Worm (Caenorhabditis elegans): Measurements from ENCODE around the gene acp-6.
A peak's percentile ranks its signal among the peaks of the same experiment; 100 is the strongest.

Gene acp-6

ce11 chrIV:6403399-6403798 is 22.5 kb downstream of the acp-6 start (continued):
- TF ChIP-seq cebp-1 (GFP tag; IDR thresholded peaks at IDR 0.05): no peak
- no peak for TF ChIP-seq cebp-1 (tag; optimal IDR thresholded peaks at IDR 0.05)

DNA sequence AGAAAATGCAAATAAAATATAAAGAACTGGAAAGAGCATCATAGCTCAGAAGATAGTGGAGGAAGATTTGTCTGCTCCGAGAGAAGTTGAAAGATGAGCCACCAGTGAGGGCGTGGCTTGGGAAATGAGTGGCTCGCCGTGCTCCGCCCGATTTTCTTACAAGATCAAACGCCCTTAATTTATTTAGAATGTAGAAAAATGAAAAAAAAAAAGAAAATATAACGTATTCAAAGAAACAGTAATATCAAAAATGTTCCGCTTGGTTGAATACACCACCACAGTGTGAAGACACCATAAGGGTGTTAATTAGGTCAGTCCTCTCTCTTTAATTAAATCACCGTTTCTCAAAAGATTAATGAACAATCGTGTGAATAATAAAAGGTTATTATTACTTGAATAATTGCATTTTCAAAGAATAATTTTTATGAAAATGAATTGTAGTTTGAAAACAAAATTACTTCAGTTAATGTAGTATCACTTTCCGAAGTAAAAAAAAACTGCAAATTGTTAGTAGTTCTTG is 23.5 kb downstream of the acp-6 start, which contains the start of gene sfrp-1:
Gene sfrp-1 (minus strand): TSS at position 51 of the 520 bp plus-strand sequence.
- no peak for TF ChIP-seq somi-1 (GFP tag; optimal IDR thresholded peaks at IDR 0.05)
- TF ChIP-seq nhr-179 (tag; optimal IDR thresholded peaks at IDR 0.05): no peak
- TF ChIP-seq lsy-27 (tag; optimal IDR thresholded peaks at IDR 0.05; ENCODE audit: borderline replicate concordance, insufficient read depth): no peak
- TF ChIP-seq lin-40 (tag; optimal IDR thresholded peaks at IDR 0.05): no peak
- TF ChIP-seq hmg-1.2 (GFP tag; IDR thresholded peaks at IDR 0.05): no peak
- no peak for TF ChIP-seq B0035.1 (tag; optimal IDR thresholded peaks at IDR 0.05)
- TF ChIP-seq mes-4 (tag; optimal IDR thresholded peaks at IDR 0.05): no peak
- TF ChIP-seq nhr-27 (tag; optimal IDR thresholded peaks at IDR 0.05): no peak
- no peak for TF ChIP-seq cebp-2 (GFP tag; IDR thresholded peaks at IDR 0.05)
- no peak for TF ChIP-seq madf-8 (GFP tag; conservative IDR thresholded peaks at IDR 0.05)
- no peak for TF ChIP-seq attf-3 (GFP tag; conservative IDR thresholded peaks at IDR 0.05)
- no peak for TF ChIP-seq ztf-3 (GFP tag; optimal IDR thresholded peaks at IDR 0.05)
- TF ChIP-seq F22D6.2 (tag; optimal IDR thresholded peaks at IDR 0.05): no peak
- no peak for TF ChIP-seq lir-1 (GFP tag; conservative IDR thresholded peaks at IDR 0.05)
- no peak for TF ChIP-seq attf-5 (GFP tag; optimal IDR thresholded peaks at IDR 0.05)

DNA sequence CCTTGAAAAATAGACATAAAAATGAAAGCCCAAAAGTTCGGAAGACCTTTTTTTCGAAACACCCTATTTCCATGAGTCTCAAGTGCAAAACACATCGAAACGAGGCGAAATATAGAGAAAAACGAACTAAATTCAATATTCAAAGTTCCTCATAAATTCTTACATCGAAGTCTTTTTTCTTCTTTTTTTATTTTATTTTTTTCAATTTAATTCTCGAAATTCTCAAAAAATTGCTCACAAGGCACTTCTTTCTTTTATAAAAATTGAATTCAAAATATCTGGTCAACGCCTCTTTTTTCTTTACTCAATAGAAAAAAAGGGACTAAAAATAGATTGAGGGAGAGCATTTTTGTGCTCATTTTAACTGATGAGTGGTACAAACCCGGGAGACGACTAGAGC is 30.7 kb downstream of the acp-6 start:
- TF ChIP-seq pbrm-1 (GFP tag; IDR thresholded peaks at IDR 0.05): no peak

DNA sequence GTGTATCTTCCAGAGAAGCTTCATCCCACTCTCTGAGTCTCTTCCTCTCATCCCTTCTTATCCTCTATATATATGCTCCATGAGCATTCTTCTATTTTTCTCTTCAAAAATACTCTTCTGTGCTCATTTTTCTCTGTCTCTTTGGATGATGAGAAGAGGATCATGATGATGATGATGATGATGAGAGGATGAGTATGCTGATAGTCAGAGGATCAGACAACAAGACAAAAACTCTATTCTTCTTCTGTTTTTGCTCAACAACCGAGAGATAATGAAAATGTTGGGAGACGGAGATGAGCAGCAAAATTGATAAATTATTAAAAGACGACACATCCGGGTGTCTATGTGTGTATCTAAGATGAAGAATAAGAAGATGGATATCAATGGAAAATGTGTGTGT is 32.6 kb downstream of the acp-6 start:
- TF ChIP-seq nhr-120 (GFP tag; IDR thresholded peaks at IDR 0.05) (no peak), ceh-40 (GFP tag; IDR thresholded peaks at IDR 0.05) (no peak), K12H6.12 (tag; optimal IDR thresholded peaks at IDR 0.05) (peak; percentile 30), lsy-27 (tag; optimal IDR thresholded peaks at IDR 0.05; ENCODE audit: borderline replicate concordance, insufficient read depth) (no peak)

- TF ChIP-seq pbrm-1 (GFP tag; IDR thresholded peaks at IDR 0.05) (no peak), nhr-179 (tag; optimal IDR thresholded peaks at IDR 0.05) (no peak), attf-3 (GFP tag; conservative IDR thresholded peaks at IDR 0.05) (no peak), dpff-1 (tag; optimal IDR thresholded peaks at IDR 0.05) (no peak), dpl-1 (GFP tag; optimal IDR thresholded peaks at IDR 0.05) (no peak), sptf-2 (GFP tag; optimal IDR thresholded peaks at IDR 0.05) (no peak), lin-40 (tag; optimal IDR thresholded peaks at IDR 0.05) (no peak), nfya-1 (tag; optimal IDR thresholded peaks at IDR 0.05; ENCODE audit: borderline replicate concordance, insufficient read depth) (no peak), ztf-28 (GFP tag; IDR thresholded peaks at IDR 0.05) (no peak), efl-1 (GFP tag; optimal IDR thresholded peaks at IDR 0.05) (no peak)
These were observed 34.4 kb downstream of the acp-6 start for ce11 chrIV:6391566-6391965.

DNA sequence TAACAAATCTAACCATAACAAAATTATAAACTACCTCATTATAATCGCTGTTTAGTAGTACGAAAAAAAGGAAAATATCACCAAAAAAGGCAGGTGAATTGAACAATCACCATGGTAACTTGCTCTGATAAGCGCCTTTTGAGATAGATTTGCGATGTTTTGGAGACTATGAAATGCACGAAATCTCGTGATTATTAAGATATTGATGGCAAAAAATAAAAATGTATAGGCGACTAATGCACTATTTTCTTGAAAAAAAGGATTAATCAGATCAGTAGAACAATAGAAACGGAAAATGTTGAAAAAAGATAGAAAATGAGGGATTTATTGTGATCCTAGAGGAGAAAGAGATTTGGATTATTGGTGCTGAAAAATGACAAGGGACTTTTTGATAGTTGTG is 37.4 kb downstream of the acp-6 start:
- TF ChIP-seq nfya-2 (GFP tag; IDR thresholded peaks at IDR 0.05): no peak
- no peak for TF ChIP-seq lsl-1 (GFP tag; optimal IDR thresholded peaks at IDR 0.05)
- TF ChIP-seq somi-1 (GFP tag; optimal IDR thresholded peaks at IDR 0.05): no peak
- no peak for TF ChIP-seq ztf-25 (GFP tag; IDR thresholded peaks at IDR 0.05)
- TF ChIP-seq lsy-27 (tag; optimal IDR thresholded peaks at IDR 0.05; ENCODE audit: borderline replicate concordance, insufficient read depth): no peak
- no peak for TF ChIP-seq egrh-3 (GFP tag; IDR thresholded peaks at IDR 0.05)

All from whole organism, young adult.